Fruit fly (Drosophila melanogaster): ENCODE measurements around the gene Gr10b.

dm6 chrX:11424512-11424911 is 11.5 kb upstream of the Gr10b start:
- TF ChIP-seq CG16779 (GFP tag; IDR thresholded peaks at IDR 0.05) (no peak), Blimp-1 (GFP tag; optimal IDR thresholded peaks at IDR 0.05) (no peak), insv (GFP tag; optimal IDR thresholded peaks at IDR 0.05) (no peak), slou (GFP tag; optimal IDR thresholded peaks at IDR 0.05) (no peak), CG8359 (GFP tag; optimal IDR thresholded peaks at IDR 0.05; ENCODE audit: borderline replicate concordance) (no peak), HLH4C (GFP tag; IDR thresholded peaks at IDR 0.05; ENCODE audit: partially characterized antibody) (no peak), CG11695 (GFP tag; IDR thresholded peaks at IDR 0.05) (no peak)
